Worm (Caenorhabditis elegans): ENCODE results near the gene cyp-13A8.

ce11 chrII:9759382-9759781 is 48.0 kb downstream of the cyp-13A8 start:
- no peak for TF ChIP-seq unc-39 (tag; optimal IDR thresholded peaks at IDR 0.05)
- TF ChIP-seq elt-2 (tag; optimal IDR thresholded peaks at IDR 0.05) = no peak
- no peak for TF ChIP-seq ceh-28 (tag; optimal IDR thresholded peaks at IDR 0.05)
- peak; percentile 60 for TF ChIP-seq nhr-11 (tag; optimal IDR thresholded peaks at IDR 0.05)
- TF ChIP-seq aly-2 (tag; optimal IDR thresholded peaks at IDR 0.05) = no peak
